Worm (Caenorhabditis elegans) whole organism, young adult: ENCODE measurements around the gene srw-62.
A peak's percentile ranks its signal among the peaks of the same experiment; 100 is the strongest.

ENCODE experiments used
- B0336.3 ChIP-seq: fragments of 200-800 bp; sonication (Bioruptor generic); IDR thresholded peaks from 2 replicates; pipeline ENCODE4 v1.3.6; 2022; ENCODE audit warnings: missing genetic modification characterization, missing compliant biosample characterization
- C17E4.6 ChIP-seq: fragments of 200-800 bp; sonication (Bioruptor generic); IDR thresholded peaks from 2 replicates; pipeline ENCODE4 v1.3.6; 2022; ENCODE audit warnings: missing genetic modification reagents, missing genetic modification characterization, missing compliant biosample characterization
- D2030.7 ChIP-seq: fragments of 200-800 bp; sonication (Bioruptor generic); IDR thresholded peaks from 2 replicates; pipeline ENCODE4 v1.3.6; 2022; ENCODE audit warnings: missing genetic modification reagents, missing genetic modification characterization, missing compliant biosample characterization
- F22D6.2 ChIP-seq: sonication (generic microtip); optimal IDR thresholded peaks from 2 replicates; lab custom pipeline; 2016; ENCODE audit warnings: mild to moderate bottlenecking, missing genetic modification characterization, missing compliant biosample characterization
- F49E8.2 ChIP-seq: sonication (generic microtip); optimal IDR thresholded peaks from 3 replicates; lab custom pipeline; 2017; ENCODE audit warnings: missing genetic modification characterization, mild to moderate bottlenecking, missing compliant biosample characterization, antibody characterized with exemption, moderate library complexity; ENCODE audit not compliant: insufficient read depth
- F57A8.1 ChIP-seq: fragments of 200-800 bp; sonication (Bioruptor generic); optimal IDR thresholded peaks from 2 replicates; lab custom pipeline; 2018; ENCODE audit warnings: mild to moderate bottlenecking, missing genetic modification characterization, moderate library complexity, missing compliant biosample characterization
- Y53G8AR.9 ChIP-seq: fragments of 200-800 bp; sonication (Bioruptor generic); conservative IDR thresholded peaks from 2 replicates; pipeline ENCODE4 v1.3.6; 2022; ENCODE audit warnings: missing genetic modification reagents, missing genetic modification characterization, missing compliant biosample characterization
- aptf-2 ChIP-seq: fragments of 200-800 bp; sonication (Bioruptor generic); conservative IDR thresholded peaks from 2 replicates; pipeline ENCODE4 v1.3.6; 2022; ENCODE audit warnings: missing genetic modification reagents, missing genetic modification characterization, missing compliant biosample characterization
- aptf-3 ChIP-seq: fragments of 200-800 bp; sonication (Bioruptor generic); IDR thresholded peaks from 2 replicates; pipeline ENCODE4 v1.3.6; 2022; ENCODE audit warnings: missing genetic modification characterization, missing compliant biosample characterization
- athp-1 ChIP-seq: sonication (generic microtip); optimal IDR thresholded peaks from 2 replicates; lab custom pipeline; 2017; ENCODE audit warnings: mild to moderate bottlenecking, missing genetic modification characterization, missing compliant biosample characterization
- attf-3 ChIP-seq: fragments of 200-800 bp; sonication (Bioruptor generic); conservative IDR thresholded peaks from 2 replicates; pipeline ENCODE4 v1.3.6; 2022; ENCODE audit warnings: missing genetic modification reagents, missing genetic modification characterization, missing compliant biosample characterization
- attf-5 ChIP-seq: fragments of 200-800 bp; sonication (Bioruptor generic); optimal IDR thresholded peaks from 2 replicates; lab custom pipeline; 2018; ENCODE audit warnings: mild to moderate bottlenecking, missing genetic modification characterization, missing compliant biosample characterization
- cebp-2 ChIP-seq: fragments of 200-800 bp; sonication (Bioruptor generic); IDR thresholded peaks from 2 replicates; pipeline ENCODE4 v1.3.6; 2022; ENCODE audit warnings: missing genetic modification characterization, missing compliant biosample characterization
- ceh-91 ChIP-seq: fragments of 200-800 bp; sonication (Bioruptor generic); IDR thresholded peaks from 2 replicates; pipeline ENCODE4 v1.3.6; 2022; ENCODE audit warnings: missing genetic modification reagents, missing genetic modification characterization, missing compliant biosample characterization
- egl-18 ChIP-seq: fragments of 200-800 bp; sonication (Bioruptor generic); IDR thresholded peaks from 2 replicates; pipeline ENCODE4 v1.3.6; 2022; ENCODE audit warnings: missing genetic modification reagents, missing genetic modification characterization, missing compliant biosample characterization
- egl-44 ChIP-seq: fragments of 200-800 bp; sonication (Bioruptor generic); IDR thresholded peaks from 2 replicates; pipeline ENCODE4 v1.3.6; 2022; ENCODE audit warnings: missing genetic modification reagents, missing genetic modification characterization, missing compliant biosample characterization
- egrh-3 ChIP-seq: fragments of 200-800 bp; sonication (Bioruptor generic); IDR thresholded peaks from 2 replicates; pipeline ENCODE4 v1.3.6; 2022; ENCODE audit warnings: missing genetic modification reagents, missing genetic modification characterization, missing compliant biosample characterization
- ekl-4 ChIP-seq: fragments of 200-800 bp; sonication (Bioruptor generic); IDR thresholded peaks from 2 replicates; pipeline ENCODE4 v1.3.6; 2022; ENCODE audit warnings: missing genetic modification reagents, missing genetic modification characterization, missing compliant biosample characterization
- ets-4 ChIP-seq: fragments of 200-800 bp; sonication (Bioruptor generic); optimal IDR thresholded peaks from 2 replicates; lab custom pipeline; 2018; ENCODE audit warnings: mild to moderate bottlenecking, missing genetic modification characterization, missing compliant biosample characterization
- fkh-3 ChIP-seq: sonication (generic microtip); optimal IDR thresholded peaks from 2 replicates; lab custom pipeline; 2016; ENCODE audit warnings: mild to moderate bottlenecking, missing genetic modification characterization, missing compliant biosample characterization
- hlh-12 ChIP-seq: sonication (generic microtip); optimal IDR thresholded peaks from 2 replicates; lab custom pipeline; 2016; ENCODE audit warnings: missing genetic modification characterization, missing compliant biosample characterization
- hlh-26 ChIP-seq: fragments of 200-800 bp; sonication (Bioruptor generic); conservative IDR thresholded peaks from 2 replicates; pipeline ENCODE4 v1.3.6; 2022; ENCODE audit warnings: missing genetic modification reagents, missing genetic modification characterization, missing compliant biosample characterization
- hmg-20 ChIP-seq: fragments of 200-800 bp; sonication (Bioruptor generic); IDR thresholded peaks from 2 replicates; pipeline ENCODE4 v1.3.6; 2022; ENCODE audit warnings: missing genetic modification reagents, missing genetic modification characterization, missing compliant biosample characterization
- hsf-1 ChIP-seq: fragments of 200-800 bp; sonication (Bioruptor generic); IDR thresholded peaks from 2 replicates; pipeline ENCODE4 v1.3.6; 2022; ENCODE audit warnings: missing genetic modification reagents, missing genetic modification characterization, missing compliant biosample characterization
- lin-26 ChIP-seq: fragments of 200-800 bp; sonication (Bioruptor generic); IDR thresholded peaks from 2 replicates; pipeline ENCODE4 v1.3.6; 2022; ENCODE audit warnings: missing genetic modification reagents, missing genetic modification characterization, missing compliant biosample characterization
- lin-40 ChIP-seq: sonication (generic microtip); optimal IDR thresholded peaks from 2 replicates; lab custom pipeline; 2016; ENCODE audit warnings: missing genetic modification characterization, mild to moderate bottlenecking, missing compliant biosample characterization, missing genotype, missing genetic modification reagents
- lin-54 ChIP-seq: fragments of 200-800 bp; sonication (Bioruptor generic); optimal IDR thresholded peaks from 2 replicates; lab custom pipeline; 2018; ENCODE audit warnings: mild to moderate bottlenecking, missing genetic modification characterization, missing compliant biosample characterization
- lir-1 ChIP-seq: fragments of 200-800 bp; sonication (Bioruptor generic); conservative IDR thresholded peaks from 2 replicates; pipeline ENCODE4 v1.3.6; 2022; ENCODE audit warnings: missing genetic modification reagents, missing genetic modification characterization, missing compliant biosample characterization
- madf-10 ChIP-seq: sonication (generic microtip); optimal IDR thresholded peaks from 2 replicates; lab custom pipeline; 2016; ENCODE audit warnings: mild to moderate bottlenecking, missing genetic modification characterization, missing compliant biosample characterization
- madf-3 ChIP-seq: fragments of 200-800 bp; sonication (Bioruptor generic); IDR thresholded peaks from 2 replicates; pipeline ENCODE4 v1.3.6; 2022; ENCODE audit warnings: missing genetic modification reagents, missing genetic modification characterization, missing compliant biosample characterization
- madf-6 ChIP-seq: fragments of 200-800 bp; sonication (Bioruptor generic); IDR thresholded peaks from 2 replicates; pipeline ENCODE4 v1.3.6; 2022; ENCODE audit warnings: missing genetic modification reagents, missing genetic modification characterization, missing compliant biosample characterization
- madf-8 ChIP-seq: fragments of 200-800 bp; sonication (Bioruptor generic); conservative IDR thresholded peaks from 2 replicates; pipeline ENCODE4 v1.3.6; 2022; ENCODE audit warnings: missing genetic modification reagents, missing genetic modification characterization, missing compliant biosample characterization
- mcd-1 ChIP-seq: fragments of 200-800 bp; sonication (Bioruptor generic); IDR thresholded peaks from 2 replicates; pipeline ENCODE4 v1.3.6; 2022; ENCODE audit warnings: missing genetic modification reagents, missing genetic modification characterization, missing compliant biosample characterization
- mel-28 ChIP-seq: sonication (generic microtip); optimal IDR thresholded peaks from 2 replicates; lab custom pipeline; 2016; ENCODE audit warnings: borderline replicate concordance, mild to moderate bottlenecking, missing genetic modification characterization, missing compliant biosample characterization
- nhr-120 ChIP-seq: fragments of 200-800 bp; sonication (Bioruptor generic); IDR thresholded peaks from 2 replicates; pipeline ENCODE4 v1.3.6; 2022; ENCODE audit warnings: missing genetic modification characterization, missing compliant biosample characterization
- nhr-179 ChIP-seq: sonication (generic microtip); optimal IDR thresholded peaks from 2 replicates; lab custom pipeline; 2016; ENCODE audit warnings: mild to moderate bottlenecking, missing genetic modification characterization, missing compliant biosample characterization
- pbrm-1 ChIP-seq: fragments of 200-800 bp; sonication (Bioruptor generic); IDR thresholded peaks from 2 replicates; pipeline ENCODE4 v1.3.6; 2022; ENCODE audit warnings: missing genetic modification reagents, missing genetic modification characterization, missing compliant biosample characterization
- rcor-1 ChIP-seq: fragments of 200-800 bp; sonication (Bioruptor generic); IDR thresholded peaks from 2 replicates; pipeline ENCODE4 v1.3.6; 2022; ENCODE audit warnings: missing genetic modification reagents, missing genetic modification characterization, missing compliant biosample characterization
- rec-8 ChIP-seq, 2 experiments: sonication (generic microtip); optimal IDR thresholded peaks; 2 replicates each; lab custom pipeline; 2016; ENCODE audit warnings: mild to moderate bottlenecking in 2 of 2, missing genetic modification characterization in 2 of 2, missing genetic modification reagents in 2 of 2, missing genotype in 2 of 2, missing biosample characterization in 1 of 2, missing compliant biosample characterization in 1 of 2, moderate library complexity in 1 of 2
- tlf-1 ChIP-seq: fragments of 200-800 bp; sonication (Bioruptor generic); optimal IDR thresholded peaks from 2 replicates; lab custom pipeline; 2018; ENCODE audit warnings: mild to moderate bottlenecking, missing genetic modification characterization, missing compliant biosample characterization
- unc-130 ChIP-seq: sonication (generic microtip); optimal IDR thresholded peaks from 2 replicates; lab custom pipeline; 2016; ENCODE audit warnings: missing genetic modification reagents, missing genetic modification characterization, missing compliant biosample characterization
- zim-3 ChIP-seq: sonication (generic microtip); optimal IDR thresholded peaks from 2 replicates; lab custom pipeline; 2017; ENCODE audit warnings: mild to moderate bottlenecking, missing genetic modification characterization, moderate library complexity, missing compliant biosample characterization
- ztf-18 ChIP-seq: sonication (generic microtip); optimal IDR thresholded peaks from 2 replicates; lab custom pipeline; 2016; ENCODE audit warnings: missing genotype, mild to moderate bottlenecking, missing genetic modification characterization, missing compliant biosample characterization
- ztf-22 ChIP-seq: fragments of 200-800 bp; sonication (Bioruptor generic); optimal IDR thresholded peaks from 2 replicates; lab custom pipeline; 2018; ENCODE audit warnings: mild to moderate bottlenecking, missing genetic modification characterization, moderate library complexity, missing compliant biosample characterization
- ztf-28 ChIP-seq: fragments of 200-800 bp; sonication (Bioruptor generic); IDR thresholded peaks from 2 replicates; pipeline ENCODE4 v1.3.6; 2022; ENCODE audit warnings: missing genetic modification reagents, missing genetic modification characterization, missing compliant biosample characterization
- ztf-3 ChIP-seq: fragments of 200-800 bp; sonication (Bioruptor generic); optimal IDR thresholded peaks from 2 replicates; lab custom pipeline; 2018; ENCODE audit warnings: mild to moderate bottlenecking, missing genetic modification characterization, missing compliant biosample characterization

Gene srw-62

ce11 chrII:7870062-7870461 is 44.9 kb downstream of the srw-62 start, which contains the start of gene ztf-17:
TSS of gene ztf-17 (minus strand) at chrII:7870162.
- no peak for TF ChIP-seq athp-1 (tag; lab: Kevin White, UChicago)
- no peak for TF ChIP-seq nhr-179 (tag; lab: Kevin White, UChicago)
- no peak for TF ChIP-seq ztf-18 (tag; lab: Kevin White, UChicago)
- no peak for TF ChIP-seq hlh-12 (tag; lab: Kevin White, UChicago)
- no peak for TF ChIP-seq Y53G8AR.9 (GFP tag; lab: Robert Waterston, UW)
- no peak for TF ChIP-seq rec-8 (tag; optimal IDR thresholded peaks at IDR 0.05; lab: Kevin White, UChicago)
- no peak for TF ChIP-seq madf-10 (tag; lab: Kevin White, UChicago)
- TF ChIP-seq F57A8.1 (GFP tag; lab: Kevin White, UChicago) = no peak
- TF ChIP-seq egl-44 = no peak
- no peak for TF ChIP-seq egl-18 (GFP tag; lab: Robert Waterston, UW)
- no peak for TF ChIP-seq aptf-2 (GFP tag; lab: Robert Waterston, UW)
- TF ChIP-seq mel-28 (tag; lab: Kevin White, UChicago) = no peak
- no peak for TF ChIP-seq hsf-1 (GFP tag; lab: Robert Waterston, UW)
- no peak for TF ChIP-seq ztf-22 (GFP tag; lab: Kevin White, UChicago)
- TF ChIP-seq hlh-26 = no peak

ce11 chrII:7870632-7871031 is 45.4 kb downstream of the srw-62 start:
- TF ChIP-seq B0336.3 (GFP tag; lab: Robert Waterston, UW) (0 out of 2 replicates have a peak, but pooled peaks have one; percentile 37), zim-3 (tag; lab: Kevin White, UChicago) (no peak), C17E4.6 (GFP tag; lab: Robert Waterston, UW) (no peak), mel-28 (tag; lab: Kevin White, UChicago) (no peak), lin-54 (GFP tag; lab: Kevin White, UChicago) (peak; percentile 51), mcd-1 (GFP tag; lab: Robert Waterston, UW) (0 out of 2 replicates have a peak, but pooled peaks have one; percentile 24), lir-1 (GFP tag; lab: Robert Waterston, UW) (no peak), pbrm-1 (GFP tag; lab: Robert Waterston, UW) (peak; percentile 63; the same call in 1 of the 2 replicates), attf-3 (peak; percentile 73), madf-8 (GFP tag; lab: Robert Waterston, UW) (no peak), ekl-4 (GFP tag; lab: Robert Waterston, UW) (peak; percentile 54; the same call in 1 of the 2 replicates), ztf-28 (no peak), madf-3 (GFP tag; lab: Robert Waterston, UW) (no peak), hlh-26 (no peak), F49E8.2 (tag; lab: Kevin White, UChicago) (no peak), madf-6 (GFP tag; lab: Robert Waterston, UW) (peak; percentile 64), lin-26 (peak; percentile 28; the same call in 1 of the 2 replicates), Y53G8AR.9 (GFP tag; lab: Robert Waterston, UW) (no peak), ztf-18 (tag; lab: Kevin White, UChicago) (peak; percentile 1), ets-4 (GFP tag; lab: Kevin White, UChicago) (no peak), D2030.7 (GFP tag; lab: Robert Waterston, UW) (peak; percentile 33; the same call in 1 of the 2 replicates), ztf-3 (GFP tag; lab: Kevin White, UChicago) (no peak), nhr-120 (GFP tag; lab: Robert Waterston, UW) (no peak), F57A8.1 (GFP tag; lab: Kevin White, UChicago) (no peak), fkh-3 (tag; lab: Kevin White, UChicago) (no peak), attf-5 (peak; percentile 65), lin-40 (no peak), egrh-3 (GFP tag; lab: Robert Waterston, UW) (no peak), aptf-2 (GFP tag; lab: Robert Waterston, UW) (no peak), ceh-91 (GFP tag; lab: Robert Waterston, UW) (no peak), hmg-20 (no peak), F22D6.2 (tag; lab: Kevin White, UChicago) (no peak), madf-10 (tag; lab: Kevin White, UChicago) (no peak), unc-130 (GFP tag; lab: Kevin White, UChicago) (no peak), rcor-1 (no peak), cebp-2 (GFP tag; lab: Robert Waterston, UW) (no peak), tlf-1 (GFP tag; lab: Kevin White, UChicago) (peak; percentile 32), aptf-3 (no peak), nhr-179 (tag; lab: Kevin White, UChicago) (no peak)
